Fruit fly (Drosophila melanogaster): Measurements from ENCODE around the gene CG2794.
A peak's percentile ranks its signal among the peaks of the same experiment; 100 is the strongest.

- TF ChIP-seq OdsH (GFP tag; optimal IDR thresholded peaks at IDR 0.05) (no peak), br (GFP tag; optimal IDR thresholded peaks at IDR 0.05) (no peak), psq (GFP tag; optimal IDR thresholded peaks at IDR 0.05) (peak; percentile 58), Hr78 (GFP tag; optimal IDR thresholded peaks at IDR 0.05) (no peak), dl (GFP tag; optimal IDR thresholded peaks at IDR 0.05; ENCODE audit: insufficient read depth in 1 of 2, partially characterized antibody in 2 of 2) (peak in 1 of 2 experiments; percentile 22), Dfd (GFP tag; optimal IDR thresholded peaks at IDR 0.05) (no peak), h (GFP tag; optimal IDR thresholded peaks at IDR 0.05) (no peak), usp (GFP tag; optimal IDR thresholded peaks at IDR 0.05) (no peak)
Observed at dm6 chr2L:524515-524920, 39.4 kb upstream of the CG2794 start.
